Fruit fly (Drosophila melanogaster) whole organism, wandering third instar larva: ENCODE data around the gene PGRP-LA.

Source experiments
- Abd-B ChIP-seq: fragments of >200 bp; optimal IDR thresholded peaks from 2 replicates; lab custom pipeline; 2017; ENCODE audit warnings: missing biosample characterization, missing genetic modification characterization
- CG32264 ChIP-seq: fragments of 200-800 bp; sonication (Bioruptor generic); optimal IDR thresholded peaks from 2 replicates; lab custom pipeline; 2016; ENCODE audit warnings: missing biosample characterization, missing genetic modification characterization
- CrebA ChIP-seq: fragments of 200-800 bp; sonication (Bioruptor generic); optimal IDR thresholded peaks from 2 replicates; lab custom pipeline; 2016; ENCODE audit warnings: missing biosample characterization, mild to moderate bottlenecking, missing genetic modification characterization, borderline replicate concordance
- Dfd ChIP-seq: fragments of >200 bp; optimal IDR thresholded peaks from 2 replicates; lab custom pipeline; 2017; ENCODE audit warnings: missing biosample characterization, missing genetic modification characterization
- Dif ChIP-seq: fragments of 200-275, 200-300 bp; sonication (Bioruptor generic); optimal IDR thresholded peaks from 2 replicates; lab custom pipeline; 2018; ENCODE audit warnings: missing biosample characterization, missing genetic modification characterization; ENCODE audit not compliant: partially characterized antibody
- GATAd ChIP-seq: sonication (Bioruptor generic); optimal IDR thresholded peaks from 2 replicates; lab custom pipeline; 2016; ENCODE audit warnings: missing biosample characterization, missing genetic modification characterization
- HLH106 ChIP-seq: fragments of 200-800 bp; optimal IDR thresholded peaks from 3 replicates; lab custom pipeline; 2019; ENCODE audit warnings: missing biosample characterization, mild to moderate bottlenecking, missing genetic modification characterization, moderate library complexity
- Hr78 ChIP-seq: fragments of >200 bp; optimal IDR thresholded peaks from 2 replicates; lab custom pipeline; 2017; ENCODE audit warnings: missing biosample characterization, missing genetic modification characterization
- Hr83 ChIP-seq: fragments of 200-300 bp; sonication (Bioruptor generic); optimal IDR thresholded peaks from 2 replicates; lab custom pipeline; 2016; ENCODE audit warnings: missing biosample characterization, mild to moderate bottlenecking, missing genetic modification characterization, moderate library complexity; ENCODE audit not compliant: poor library complexity, severe bottlenecking
- Jra ChIP-seq: sonication (Bioruptor generic); optimal IDR thresholded peaks from 2 replicates; lab custom pipeline; 2016; ENCODE audit warnings: missing biosample characterization, missing genetic modification characterization
- Mio ChIP-seq: sonication (Bioruptor generic); optimal IDR thresholded peaks from 2 replicates; lab custom pipeline; 2016; ENCODE audit warnings: missing biosample characterization, missing genetic modification characterization
- Myc ChIP-seq: fragments of >200 bp; optimal IDR thresholded peaks from 2 replicates; lab custom pipeline; 2017
- N ChIP-seq: fragments of >200 bp; optimal IDR thresholded peaks from 2 replicates; lab custom pipeline; 2018; ENCODE audit warnings: missing biosample characterization, missing external identifiers, missing genetic modification characterization
- OdsH ChIP-seq: fragments of 200-800 bp; sonication (Bioruptor generic); optimal IDR thresholded peaks from 2 replicates; lab custom pipeline; 2016; ENCODE audit warnings: missing biosample characterization, mild to moderate bottlenecking, missing genetic modification characterization
- Rel ChIP-seq, 2 experiments: fragments of 200-800 bp; sonication (Bioruptor generic) in 1 of 2; optimal IDR thresholded peaks; 2 replicates in 1 of 2; 3 replicates in 1 of 2; lab custom pipeline; 2016 to 2019; ENCODE audit warnings: mild to moderate bottlenecking in 2 of 2, missing biosample characterization in 2 of 2, missing genetic modification characterization in 2 of 2, moderate library complexity in 1 of 2
- Sp1 ChIP-seq: fragments of 200-800 bp; sonication (Bioruptor generic); optimal IDR thresholded peaks from 3 replicates; lab custom pipeline; 2019; ENCODE audit warnings: missing biosample characterization, mild to moderate bottlenecking, missing genetic modification characterization, moderate library complexity
- Vsx2 ChIP-seq: fragments of 200-300, 225-300 bp; sonication (Bioruptor generic); optimal IDR thresholded peaks from 2 replicates; lab custom pipeline; 2018; ENCODE audit warnings: missing biosample characterization, missing genetic modification characterization; ENCODE audit not compliant: partially characterized antibody
- br ChIP-seq: fragments of 200-800 bp; sonication (Bioruptor generic); optimal IDR thresholded peaks from 2 replicates; lab custom pipeline; 2016; ENCODE audit warnings: missing biosample characterization, missing genetic modification characterization
- brk ChIP-seq: fragments of 200-800 bp; sonication (Bioruptor generic); optimal IDR thresholded peaks from 2 replicates; lab custom pipeline; 2016; ENCODE audit warnings: missing biosample characterization, mild to moderate bottlenecking, missing genetic modification characterization
- dl ChIP-seq, 2 experiments: fragments of 175-275, 200-275 bp in 1 of 2; fragments of 200-275 bp in 1 of 2; sonication (Bioruptor generic); optimal IDR thresholded peaks; lab custom pipeline; 2018; ENCODE audit warnings: mild to moderate bottlenecking in 2 of 2, missing biosample characterization in 2 of 2, missing genetic modification characterization in 2 of 2, moderate library complexity in 2 of 2; ENCODE audit not compliant: partially characterized antibody in 2 of 2, insufficient read depth in 1 of 2
- dmrt93B ChIP-seq: fragments of 200-800 bp; sonication (Bioruptor generic); optimal IDR thresholded peaks from 2 replicates; lab custom pipeline; 2018; ENCODE audit warnings: missing biosample characterization, mild to moderate bottlenecking, missing genetic modification characterization
- dsf ChIP-seq: sonication (Bioruptor generic); optimal IDR thresholded peaks from 2 replicates; lab custom pipeline; 2016; ENCODE audit warnings: missing biosample characterization, missing genetic modification characterization, borderline replicate concordance
- ey ChIP-seq: fragments of 200-800 bp; sonication (Bioruptor generic); optimal IDR thresholded peaks from 2 replicates; lab custom pipeline; 2016; ENCODE audit warnings: missing biosample characterization, missing genetic modification characterization
- foxo ChIP-seq, 2 experiments: fragments of 200-800 bp; sonication (Bioruptor generic); optimal IDR thresholded peaks; 2 replicates in 1 of 2; 3 replicates in 1 of 2; lab custom pipeline; 2016 to 2017; ENCODE audit warnings: missing biosample characterization in 2 of 2, missing genetic modification characterization in 2 of 2
- fru ChIP-seq: fragments of 200-800 bp; sonication (Bioruptor generic); optimal IDR thresholded peaks from 3 replicates; lab custom pipeline; 2016; ENCODE audit warnings: missing biosample characterization, mild to moderate bottlenecking, missing genetic modification characterization
- jim ChIP-seq: fragments of 175-275, 200-325 bp; sonication (Bioruptor generic); optimal IDR thresholded peaks from 2 replicates; lab custom pipeline; 2016; ENCODE audit warnings: missing biosample characterization, mild to moderate bottlenecking, missing genetic modification characterization
- lola ChIP-seq: fragments of >200 bp; optimal IDR thresholded peaks from 2 replicates; lab custom pipeline; 2017; ENCODE audit warnings: missing biosample characterization, missing genetic modification characterization
- pan ChIP-seq: fragments of >200 bp; optimal IDR thresholded peaks from 2 replicates; lab custom pipeline; 2017
- psq ChIP-seq: fragments of 200-800 bp; sonication (Bioruptor generic); optimal IDR thresholded peaks from 3 replicates; lab custom pipeline; 2017; ENCODE audit warnings: missing biosample characterization, mild to moderate bottlenecking, missing genetic modification characterization, moderate library complexity
- rgr ChIP-seq: fragments of 200-800 bp; sonication (Bioruptor generic); optimal IDR thresholded peaks from 3 replicates; lab custom pipeline; 2016; ENCODE audit warnings: missing biosample characterization, mild to moderate bottlenecking, missing genetic modification characterization
- sage ChIP-seq: fragments of 200-800 bp; sonication (Bioruptor generic); optimal IDR thresholded peaks from 2 replicates; lab custom pipeline; 2016; ENCODE audit warnings: missing biosample characterization, mild to moderate bottlenecking, missing genetic modification characterization
- sv ChIP-seq: fragments of 200-800 bp; sonication (Bioruptor generic); optimal IDR thresholded peaks from 3 replicates; lab custom pipeline; 2016; ENCODE audit warnings: missing biosample characterization, missing genetic modification characterization
- tai ChIP-seq: sonication (Bioruptor generic); optimal IDR thresholded peaks from 2 replicates; lab custom pipeline; 2016; ENCODE audit warnings: missing biosample characterization, missing genetic modification characterization
- usp ChIP-seq: fragments of >200 bp; optimal IDR thresholded peaks from 2 replicates; lab custom pipeline; 2017; ENCODE audit warnings: missing biosample characterization, missing genetic modification characterization
- woc ChIP-seq: sonication (Bioruptor generic); optimal IDR thresholded peaks from 2 replicates; lab custom pipeline; 2016; ENCODE audit warnings: missing biosample characterization, mild to moderate bottlenecking, missing genetic modification characterization

Gene PGRP-LA

dm6 chr3L:9360217-9360692, 26.1 kb downstream of the PGRP-LA start, which contains the start of gene Pdxk:
TSS of gene Pdxk (plus strand) at chr3L:9360316.
- TF ChIP-seq dsf (GFP tag; lab: Kevin White, UChicago): no peak
- TF ChIP-seq Dif (GFP tag; lab: Kevin White, UChicago): peak; percentile 28
- peak; percentile 42 for TF ChIP-seq rgr (GFP tag; lab: Kevin White, UChicago)
- TF ChIP-seq CrebA (GFP tag; lab: Kevin White, UChicago): no peak
- TF ChIP-seq Dfd (GFP tag; lab: Kevin White, UChicago): no peak
- TF ChIP-seq foxo (GFP tag; optimal IDR thresholded peaks at IDR 0.05; lab: Kevin White, UChicago): no peak
- TF ChIP-seq Rel (GFP tag; optimal IDR thresholded peaks at IDR 0.05; lab: Kevin White, UChicago): no peak
- TF ChIP-seq Rel (tag; optimal IDR thresholded peaks at IDR 0.05; lab: Kevin White, UChicago): peak; percentile 87
- TF ChIP-seq brk (GFP tag; lab: Kevin White, UChicago): no peak
- TF ChIP-seq usp (GFP tag; lab: Kevin White, UChicago): no peak
- TF ChIP-seq woc (GFP tag; lab: Kevin White, UChicago): no peak
- TF ChIP-seq sv (GFP tag; lab: Kevin White, UChicago): no peak
- no peak for TF ChIP-seq sage (GFP tag; lab: Kevin White, UChicago)
- no peak for TF ChIP-seq jim (GFP tag; lab: Kevin White, UChicago)
- TF ChIP-seq lola (GFP tag; lab: Kevin White, UChicago): no peak
- peak; percentile 51 for TF ChIP-seq Sp1
- no peak for TF ChIP-seq Myc
- TF ChIP-seq pan: no peak
- no peak for TF ChIP-seq CG32264 (GFP tag; lab: Kevin White, UChicago)
- peak in 1 of 2 experiments; percentile 35 for TF ChIP-seq dl (GFP tag; optimal IDR thresholded peaks at IDR 0.05; lab: Kevin White, UChicago; ENCODE audit: insufficient read depth in 1 of 2, partially characterized antibody in 2 of 2)

- TF ChIP-seq sv (GFP tag; lab: Kevin White, UChicago): no peak
- TF ChIP-seq CrebA (GFP tag; lab: Kevin White, UChicago): no peak
- TF ChIP-seq HLH106 (tag; lab: Kevin White, UChicago): no peak
- no peak for TF ChIP-seq Rel (GFP tag; optimal IDR thresholded peaks at IDR 0.05; lab: Kevin White, UChicago)
- peak; percentile 83 for TF ChIP-seq Rel (tag; optimal IDR thresholded peaks at IDR 0.05; lab: Kevin White, UChicago)
- no peak for TF ChIP-seq dl (GFP tag; optimal IDR thresholded peaks at IDR 0.05; lab: Kevin White, UChicago; ENCODE audit: insufficient read depth in 1 of 2, partially characterized antibody in 2 of 2)
- TF ChIP-seq Hr78 (GFP tag; lab: Kevin White, UChicago): no peak
- no peak for TF ChIP-seq dmrt93B
- TF ChIP-seq lola (GFP tag; lab: Kevin White, UChicago): no peak
- TF ChIP-seq Mio (GFP tag; lab: Kevin White, UChicago): no peak
- TF ChIP-seq OdsH: no peak
- no peak for TF ChIP-seq Dif (GFP tag; lab: Kevin White, UChicago)
- peak; percentile 51 for TF ChIP-seq br
- TF ChIP-seq, all 38 proteins: peak for 2
These were observed 27.8 kb downstream of the PGRP-LA start, which contains the start of gene CG34456 for dm6 chr3L:9361894-9362293. TSS of gene CG34456 (plus strand) at chr3L:9362108.

dm6 chr3L:9364131-9364530, 30.0 kb downstream of the PGRP-LA start, which contains the start of gene mRRF1:
TSS of gene mRRF1 (plus strand) at chr3L:9364350.
- TF ChIP-seq jim (GFP tag; lab: Kevin White, UChicago) (no peak), sage (GFP tag; lab: Kevin White, UChicago) (peak; percentile 27)

- TF ChIP-seq woc (GFP tag; lab: Kevin White, UChicago) (no peak), pan (no peak), dl (GFP tag; optimal IDR thresholded peaks at IDR 0.05; lab: Kevin White, UChicago; ENCODE audit: insufficient read depth in 1 of 2, partially characterized antibody in 2 of 2) (no peak), dmrt93B (no peak), ey (GFP tag; lab: Kevin White, UChicago) (peak; percentile 20), foxo (GFP tag; optimal IDR thresholded peaks at IDR 0.05; lab: Kevin White, UChicago) (peak in 1 of 2 experiments; percentile 64), jim (GFP tag; lab: Kevin White, UChicago) (no peak), CG32264 (GFP tag; lab: Kevin White, UChicago) (no peak), br (no peak), fru (GFP tag; lab: Kevin White, UChicago) (no peak), psq (GFP tag; lab: Kevin White, UChicago) (peak; percentile 99), Mio (GFP tag; lab: Kevin White, UChicago) (no peak), sv (GFP tag; lab: Kevin White, UChicago) (no peak), Dfd (GFP tag; lab: Kevin White, UChicago) (no peak), Jra (peak; percentile 68), Hr78 (GFP tag; lab: Kevin White, UChicago) (no peak), N (GFP tag; lab: Kevin White, UChicago) (no peak), Dif (GFP tag; lab: Kevin White, UChicago) (no peak), sage (GFP tag; lab: Kevin White, UChicago) (no peak), GATAd (GFP tag; lab: Kevin White, UChicago) (no peak), Sp1 (no peak), Abd-B (GFP tag; lab: Kevin White, UChicago) (no peak), lola (GFP tag; lab: Kevin White, UChicago) (no peak), rgr (GFP tag; lab: Kevin White, UChicago) (peak; percentile 40), brk (GFP tag; lab: Kevin White, UChicago) (no peak), Hr83 (GFP tag; lab: Kevin White, UChicago) (peak; percentile 15), usp (GFP tag; lab: Kevin White, UChicago) (no peak), tai (no peak), dsf (GFP tag; lab: Kevin White, UChicago) (peak; percentile 59), Rel (GFP tag; optimal IDR thresholded peaks at IDR 0.05; lab: Kevin White, UChicago) (no peak), Rel (tag; optimal IDR thresholded peaks at IDR 0.05; lab: Kevin White, UChicago) (no peak), Myc (peak; percentile 20), Vsx2 (no peak), OdsH (peak; percentile 9), CrebA (GFP tag; lab: Kevin White, UChicago) (no peak)
These were observed 32.8 kb downstream of the PGRP-LA start, which contains the start of the genes Klp67A and CG4452 for dm6 chr3L:9366850-9367430. TSS of gene Klp67A (minus strand) at chr3L:9367046. TSS of gene CG4452 (plus strand) at chr3L:9367377.
